Fruit fly (Drosophila melanogaster): ENCODE results near the gene Obp69a.

Gene Obp69a

DNA sequence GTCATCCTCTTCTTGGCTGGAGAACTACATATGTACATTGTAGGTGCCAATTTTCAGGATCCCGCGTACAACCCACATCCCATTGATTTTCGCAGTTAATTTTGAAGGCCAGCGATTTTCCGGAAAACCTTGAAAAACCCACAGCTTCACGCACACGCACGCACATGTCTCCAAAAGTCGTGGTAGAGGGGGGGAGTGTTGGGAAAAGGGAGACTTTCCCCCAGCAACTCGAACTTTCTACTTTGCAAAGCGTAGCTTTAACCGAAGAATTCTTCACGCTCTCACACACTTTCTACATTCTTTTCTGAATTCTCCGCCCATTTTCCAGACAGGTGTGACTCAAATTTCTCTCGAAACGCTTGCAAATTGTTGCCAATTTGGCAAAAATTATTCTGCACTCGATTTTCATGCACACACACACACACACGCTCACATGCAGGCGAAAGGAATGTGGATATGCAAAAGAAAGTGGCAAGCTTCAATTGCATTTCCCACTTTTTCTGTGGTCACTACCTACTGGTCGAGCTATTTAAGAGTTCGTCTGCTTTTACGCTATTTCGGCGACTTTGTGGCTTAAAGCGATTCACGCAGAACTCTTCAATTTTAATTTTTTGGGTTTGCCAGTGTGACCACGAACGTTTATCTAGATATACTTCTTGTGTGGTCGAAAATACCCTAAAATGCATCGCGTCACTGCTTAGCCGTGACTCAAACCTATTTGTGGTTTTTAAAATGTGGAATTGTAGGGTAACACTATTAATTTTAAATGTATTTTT, 18.4 kb downstream of the Obp69a start, which contains the start of gene SCaMC (continued):
- no peak for TF ChIP-seq CG9437 (GFP tag; optimal IDR thresholded peaks at IDR 0.05)
- TF ChIP-seq sima (GFP tag; optimal IDR thresholded peaks at IDR 0.05), result no peak
- no peak for TF ChIP-seq NK7.1 (GFP tag; optimal IDR thresholded peaks at IDR 0.05)
- no peak for TF ChIP-seq pros (GFP tag; optimal IDR thresholded peaks at IDR 0.05)
- TF ChIP-seq nau (GFP tag; optimal IDR thresholded peaks at IDR 0.05), result no peak
- TF ChIP-seq CG3847 (GFP tag; IDR thresholded peaks at IDR 0.05), result peak; percentile 55; the same call in 1 of the 2 replicates
- no peak for TF ChIP-seq Gug (GFP tag; IDR thresholded peaks at IDR 0.05)
- no peak for TF ChIP-seq eyg (GFP tag; optimal IDR thresholded peaks at IDR 0.05)
- TF ChIP-seq CG7963 (GFP tag; IDR thresholded peaks at IDR 0.05; ENCODE audit: partially characterized antibody), result no peak
- no peak for TF ChIP-seq ab (GFP tag; optimal IDR thresholded peaks at IDR 0.05)
- TF ChIP-seq Dek (tag; optimal IDR thresholded peaks at IDR 0.05), result peak; percentile 38
- no peak for TF ChIP-seq CG12769 (tag; optimal IDR thresholded peaks at IDR 0.05)
- no peak for TF ChIP-seq CG14965 (GFP tag; optimal IDR thresholded peaks at IDR 0.05; ENCODE audit: borderline replicate concordance)
- peak; percentile 37 for TF ChIP-seq CG8924 (tag; optimal IDR thresholded peaks at IDR 0.05)
- no peak for TF ChIP-seq az2 (GFP tag; optimal IDR thresholded peaks at IDR 0.05)
- peak; percentile 15 for TF ChIP-seq CG13123 (GFP tag; optimal IDR thresholded peaks at IDR 0.05)
- no peak for TF ChIP-seq Adf1 (GFP tag; IDR thresholded peaks at IDR 0.05)
- TF ChIP-seq CG4360 (GFP tag; IDR thresholded peaks at IDR 0.05), result no peak
- TF ChIP-seq Hand (GFP tag; optimal IDR thresholded peaks at IDR 0.05), result no peak
- TF ChIP-seq CG6654 (GFP tag; optimal IDR thresholded peaks at IDR 0.05), result no peak
- no peak for TF ChIP-seq scrt (GFP tag; optimal IDR thresholded peaks at IDR 0.05)
- peak; percentile 26; the same call in 1 of the 2 replicates for TF ChIP-seq inv (GFP tag; IDR thresholded peaks at IDR 0.05; ENCODE audit: partially characterized antibody)
- no peak for TF ChIP-seq dm (GFP tag; optimal IDR thresholded peaks at IDR 0.05)
- TF ChIP-seq Atf3 (GFP tag; optimal IDR thresholded peaks at IDR 0.05), result no peak
- no peak for TF ChIP-seq org-1 (GFP tag; optimal IDR thresholded peaks at IDR 0.05)
- no peak for TF ChIP-seq lmd (GFP tag; IDR thresholded peaks at IDR 0.05)
- TF ChIP-seq CG9817 (tag; optimal IDR thresholded peaks at IDR 0.05), result no peak
- TF ChIP-seq CG17829 (tag; optimal IDR thresholded peaks at IDR 0.05), result peak; percentile 63
- TF ChIP-seq CG12942 (GFP tag; optimal IDR thresholded peaks at IDR 0.05), result no peak
- no peak for TF ChIP-seq D19A (tag; optimal IDR thresholded peaks at IDR 0.05)
- TF ChIP-seq H15 (GFP tag; IDR thresholded peaks at IDR 0.05), result no peak
- no peak for TF ChIP-seq ind (GFP tag; optimal IDR thresholded peaks at IDR 0.05)
- no peak for TF ChIP-seq nom (GFP tag; optimal IDR thresholded peaks at IDR 0.05)
- TF ChIP-seq kah (GFP tag; optimal IDR thresholded peaks at IDR 0.05), result no peak

DNA sequence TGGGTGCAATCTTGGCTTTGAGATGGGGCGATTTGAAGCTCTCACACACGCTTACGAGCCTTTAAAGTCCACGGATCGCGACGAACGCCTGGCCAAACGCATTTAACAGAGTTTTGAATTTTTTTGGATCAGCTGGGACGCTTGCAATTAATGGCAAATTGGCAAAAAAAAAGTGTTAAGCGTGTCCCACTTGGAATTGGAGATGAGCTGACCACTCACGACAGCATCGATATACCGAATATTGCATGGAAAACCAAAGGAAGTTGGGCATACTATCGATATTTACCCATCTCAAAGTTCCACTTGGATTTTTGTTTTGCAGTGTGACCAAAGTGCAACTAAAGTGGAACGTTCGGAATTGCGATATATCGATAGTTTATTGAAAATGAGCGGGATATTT, 21.4 kb downstream of the Obp69a start, which contains the start of gene ArfGAP1:
TSS of gene ArfGAP1 (minus strand) at position 240 of the 400 bp plus-strand sequence.
- TF ChIP-seq CG3847 (GFP tag; IDR thresholded peaks at IDR 0.05) (peak; percentile 53), pzg (GFP tag; optimal IDR thresholded peaks at IDR 0.05) (peak; percentile 47), ab (GFP tag; optimal IDR thresholded peaks at IDR 0.05) (no peak), CG6272 (GFP tag; IDR thresholded peaks at IDR 0.05) (peak; percentile 40; the same call in 1 of the 2 replicates), ken (GFP tag; IDR thresholded peaks at IDR 0.05) (0 out of 3 replicates have a peak, but pooled peaks have one; percentile 6), CG13624 (GFP tag; optimal IDR thresholded peaks at IDR 0.05) (no peak), CG11456 (GFP tag; IDR thresholded peaks at IDR 0.05) (peak; percentile 28; the same call in 1 of the 3 replicates), Myb (GFP tag; optimal IDR thresholded peaks at IDR 0.05) (peak; percentile 37), Sin3A (optimal IDR thresholded peaks at IDR 0.05) (peak; percentile 57), zen2 (GFP tag; IDR thresholded peaks at IDR 0.05; ENCODE audit: partially characterized antibody) (peak; percentile 97), CG17802 (tag; optimal IDR thresholded peaks at IDR 0.05) (no peak), ranshi (GFP tag; IDR thresholded peaks at IDR 0.05) (peak; percentile 21; the same call in 1 of the 2 replicates), Bgb (GFP tag; IDR thresholded peaks at IDR 0.05; ENCODE audit: partially characterized antibody) (peak; percentile 98), CG13123 (GFP tag; optimal IDR thresholded peaks at IDR 0.05) (no peak), Scr (GFP tag; IDR thresholded peaks at IDR 0.05; ENCODE audit: partially characterized antibody) (peak; percentile 96), CG17568 (GFP tag; optimal IDR thresholded peaks at IDR 0.05) (no peak), Nf-YB (GFP tag; optimal IDR thresholded peaks at IDR 0.05) (no peak), CrebB (tag; optimal IDR thresholded peaks at IDR 0.05) (no peak), CG7372 (GFP tag; IDR thresholded peaks at IDR 0.05) (no peak)
